Worm (Caenorhabditis elegans): Measurements from ENCODE around the gene Y70C5A.4.

DNA sequence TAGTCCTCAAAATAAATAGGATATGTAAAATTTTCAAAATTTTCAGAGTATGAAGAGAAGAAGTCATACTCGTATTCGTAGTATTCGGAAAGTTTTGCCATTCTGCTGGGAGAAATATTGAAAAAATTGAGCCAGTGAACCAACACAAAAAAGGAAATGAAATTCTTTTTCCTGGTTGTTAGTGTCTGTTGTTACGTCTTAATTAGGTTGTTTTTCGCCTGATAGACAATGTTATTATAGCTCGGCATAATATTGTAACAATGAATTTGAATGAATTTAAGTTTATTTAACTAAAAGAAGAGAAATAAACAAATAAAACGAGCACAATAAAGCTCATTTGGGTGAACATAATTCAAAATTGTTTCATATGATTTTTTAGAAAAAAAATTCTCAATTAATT, 29.1 kb upstream of the Y70C5A.4 start, which contains the start of gene srw-73:
- TF ChIP-seq lin-15B (tag; optimal IDR thresholded peaks at IDR 0.05): no peak
- TF ChIP-seq ZK546.5 (tag; optimal IDR thresholded peaks at IDR 0.05): no peak
- TF ChIP-seq elt-3 (tag; optimal IDR thresholded peaks at IDR 0.05): no peak
- TF ChIP-seq ceh-82 (tag; optimal IDR thresholded peaks at IDR 0.05): no peak
- TF ChIP-seq fkh-10 (GFP tag; optimal IDR thresholded peaks at IDR 0.05): no peak
- TF ChIP-seq nhr-12 (tag; optimal IDR thresholded peaks at IDR 0.05): no peak
- TF ChIP-seq elt-1 (tag; optimal IDR thresholded peaks at IDR 0.05): no peak
- TF ChIP-seq nhr-77 (tag; optimal IDR thresholded peaks at IDR 0.05): no peak
- no peak for TF ChIP-seq R02D3.7 (tag; optimal IDR thresholded peaks at IDR 0.05)

Data from whole organism, L3 larva.